Fruit fly (Drosophila melanogaster) whole organism, embryonic: Measurements from ENCODE around the gene be.

Experiments
- Adf1 ChIP-seq: fragments of 200-800 bp; sonication (Bioruptor generic); IDR thresholded peaks from 2 replicates; pipeline ENCODE4 v1.3.6; 2022; ENCODE audit warnings: missing biosample characterization, missing genetic modification characterization
- Bgb ChIP-seq: fragments of 200-800 bp; sonication (Bioruptor generic); IDR thresholded peaks from 2 replicates; pipeline ENCODE4 v1.3.6; 2022; ENCODE audit warnings: missing biosample characterization, missing genetic modification characterization; ENCODE audit not compliant: partially characterized antibody
- CG13287 ChIP-seq: fragments of 200-800 bp; sonication (Bioruptor generic); IDR thresholded peaks from 2 replicates; pipeline ENCODE4 v1.3.6; 2022; ENCODE audit warnings: missing biosample characterization, missing genetic modification characterization; ENCODE audit not compliant: partially characterized antibody
- CG13624 ChIP-seq: fragments of 200-800 bp; sonication (Bioruptor generic); optimal IDR thresholded peaks from 2 replicates; lab custom pipeline; 2016; ENCODE audit warnings: missing biosample characterization, missing genetic modification characterization
- CG14667 ChIP-seq: fragments of 200-800 bp; sonication (Bioruptor generic); IDR thresholded peaks from 2 replicates; pipeline ENCODE4 v1.3.6; 2022; ENCODE audit warnings: missing biosample characterization, missing genetic modification characterization
- CG1529 ChIP-seq: fragments of 200-800 bp; sonication (Bioruptor generic); optimal IDR thresholded peaks from 3 replicates; lab custom pipeline; 2018; ENCODE audit warnings: missing biosample characterization, missing genetic modification characterization
- CG15479 ChIP-seq: fragments of 200-800 bp; sonication (Bioruptor generic); optimal IDR thresholded peaks from 3 replicates; lab custom pipeline; 2019; ENCODE audit warnings: missing biosample characterization, mild to moderate bottlenecking, missing genetic modification characterization, moderate library complexity
- CG15696 ChIP-seq: fragments of 200-800 bp; sonication (Bioruptor generic); optimal IDR thresholded peaks from 2 replicates; lab custom pipeline; 2019; ENCODE audit warnings: missing biosample characterization, mild to moderate bottlenecking, missing genetic modification characterization, moderate library complexity
- CG3407 ChIP-seq: fragments of 200-800 bp; sonication (Bioruptor generic); optimal IDR thresholded peaks from 2 replicates; lab custom pipeline; 2018; ENCODE audit warnings: missing biosample characterization, mild to moderate bottlenecking, missing genetic modification characterization
- CG4360 ChIP-seq: fragments of 200-800 bp; sonication (Bioruptor generic); IDR thresholded peaks from 2 replicates; pipeline ENCODE4 v1.3.6; 2022; ENCODE audit warnings: missing biosample characterization, missing genetic modification characterization
- CG4730 ChIP-seq: fragments of 200-800 bp; sonication (Bioruptor generic); IDR thresholded peaks from 2 replicates; pipeline ENCODE4 v1.3.6; 2022; ENCODE audit warnings: missing biosample characterization, missing genetic modification characterization
- CG5180 ChIP-seq: fragments of 200-800 bp; sonication (Bioruptor generic); optimal IDR thresholded peaks from 3 replicates; lab custom pipeline; 2017; ENCODE audit warnings: missing biosample characterization, missing genetic modification characterization, mild to moderate bottlenecking, moderate library complexity, missing genetic modification reagents
- CG5245 ChIP-seq: fragments of 200-800 bp; sonication (Bioruptor generic); optimal IDR thresholded peaks from 3 replicates; lab custom pipeline; 2016; ENCODE audit warnings: missing biosample characterization, missing genetic modification characterization
- CG6813 ChIP-seq: fragments of 200-800 bp; sonication (Bioruptor generic); optimal IDR thresholded peaks from 2 replicates; lab custom pipeline; 2017; ENCODE audit warnings: missing biosample characterization, missing genetic modification characterization, mild to moderate bottlenecking, moderate library complexity, missing genetic modification reagents
- CG7271 ChIP-seq: fragments of 200-800 bp; sonication (Bioruptor generic); optimal IDR thresholded peaks from 2 replicates; lab custom pipeline; 2018; ENCODE audit warnings: missing biosample characterization, mild to moderate bottlenecking, missing genetic modification characterization, moderate library complexity
- CG7357 ChIP-seq: fragments of 200-800 bp; sonication (Bioruptor generic); IDR thresholded peaks from 3 replicates; pipeline ENCODE4 v1.3.6; 2022; ENCODE audit warnings: missing biosample characterization, missing genetic modification characterization
- CG7745 ChIP-seq: fragments of 200-800 bp; sonication (Bioruptor generic); optimal IDR thresholded peaks from 2 replicates; lab custom pipeline; 2018; ENCODE audit warnings: missing biosample characterization, mild to moderate bottlenecking, missing genetic modification characterization, moderate library complexity
- CG9437 ChIP-seq: fragments of 200-800 bp; sonication (Bioruptor generic); optimal IDR thresholded peaks from 2 replicates; lab custom pipeline; 2018; ENCODE audit warnings: missing biosample characterization, mild to moderate bottlenecking, missing genetic modification characterization
- Camta ChIP-seq: fragments of 200-800 bp; sonication (Bioruptor generic); optimal IDR thresholded peaks from 2 replicates; lab custom pipeline; 2016; ENCODE audit warnings: missing biosample characterization, missing genetic modification characterization
- D19A ChIP-seq: fragments of 200-800 bp; optimal IDR thresholded peaks from 3 replicates; lab custom pipeline; 2019; ENCODE audit warnings: missing biosample characterization, mild to moderate bottlenecking, missing genetic modification characterization, moderate library complexity
- Dad ChIP-seq: fragments of 200-800 bp; sonication (Bioruptor generic); optimal IDR thresholded peaks from 3 replicates; lab custom pipeline; 2016; ENCODE audit warnings: missing biosample characterization, missing genetic modification characterization
- Dll ChIP-seq: fragments of 200-800 bp; sonication (Bioruptor generic); IDR thresholded peaks from 4 replicates; pipeline ENCODE4 v1.3.6; 2022; ENCODE audit warnings: missing biosample characterization, missing genetic modification characterization; ENCODE audit not compliant: partially characterized antibody
- Gug ChIP-seq: fragments of 200-800 bp; sonication (Bioruptor generic); IDR thresholded peaks from 4 replicates; pipeline ENCODE4 v1.3.6; 2022; ENCODE audit warnings: missing biosample characterization, missing genetic modification characterization
- HLH54F ChIP-seq: fragments of 200-800 bp; sonication (Bioruptor generic); optimal IDR thresholded peaks from 3 replicates; lab custom pipeline; 2016; ENCODE audit warnings: missing biosample characterization, missing genetic modification characterization
- HmgD ChIP-seq: fragments of 200-800 bp; sonication (Bioruptor generic); optimal IDR thresholded peaks from 3 replicates; lab custom pipeline; 2016; ENCODE audit warnings: missing biosample characterization, missing genetic modification characterization
- Hr3 ChIP-seq: fragments of 200-800 bp; sonication (Bioruptor generic); optimal IDR thresholded peaks from 3 replicates; lab custom pipeline; 2016; ENCODE audit warnings: missing biosample characterization, missing genetic modification characterization
- Hsf ChIP-seq: fragments of 200-800 bp; sonication (Bioruptor generic); optimal IDR thresholded peaks from 3 replicates; lab custom pipeline; 2016; ENCODE audit warnings: missing biosample characterization, missing genetic modification characterization
- Jarid2 ChIP-seq: fragments of 200-800 bp; sonication (Bioruptor generic); optimal IDR thresholded peaks from 3 replicates; lab custom pipeline; 2017; ENCODE audit warnings: mild to moderate bottlenecking, missing biosample characterization, missing genetic modification reagents, missing genetic modification characterization
- amos ChIP-seq: fragments of 200-800 bp; sonication (Bioruptor generic); IDR thresholded peaks from 2 replicates; pipeline ENCODE4 v1.3.6; 2022; ENCODE audit warnings: missing biosample characterization, missing genetic modification characterization; ENCODE audit not compliant: partially characterized antibody
- ato ChIP-seq: fragments of 200-800 bp; sonication (Bioruptor generic); IDR thresholded peaks from 2 replicates; pipeline ENCODE4 v1.3.6; 2022; ENCODE audit warnings: missing biosample characterization, missing genetic modification characterization; ENCODE audit not compliant: partially characterized antibody
- cato ChIP-seq: fragments of 200-800 bp; sonication (Bioruptor generic); optimal IDR thresholded peaks from 2 replicates; lab custom pipeline; 2016; ENCODE audit warnings: missing biosample characterization, missing genetic modification characterization, borderline replicate concordance
- chinmo ChIP-seq: fragments of 200-800 bp; sonication (Bioruptor generic); IDR thresholded peaks from 4 replicates; pipeline ENCODE4 v1.3.6; 2022; ENCODE audit warnings: missing biosample characterization, missing genetic modification characterization; ENCODE audit not compliant: partially characterized antibody
- chm ChIP-seq: fragments of 200-800 bp; sonication (Bioruptor generic); IDR thresholded peaks from 2 replicates; pipeline ENCODE4 v1.3.6; 2022; ENCODE audit warnings: missing biosample characterization, missing genetic modification characterization
- crol ChIP-seq: fragments of 200-800 bp; sonication (Bioruptor generic); IDR thresholded peaks from 2 replicates; pipeline ENCODE4 v1.3.6; 2022; ENCODE audit warnings: missing biosample characterization, missing genetic modification characterization
- crp ChIP-seq, 2 experiments: fragments of 200-800 bp; sonication (Bioruptor generic); optimal IDR thresholded peaks; 2 replicates in 1 of 2; 3 replicates in 1 of 2; lab custom pipeline; 2017; ENCODE audit warnings: missing biosample characterization in 2 of 2, missing genetic modification characterization in 2 of 2, mild to moderate bottlenecking in 1 of 2, moderate library complexity in 1 of 2
- gcm ChIP-seq: fragments of 200-800 bp; sonication (Bioruptor generic); optimal IDR thresholded peaks from 2 replicates; lab custom pipeline; 2019; ENCODE audit warnings: missing biosample characterization, mild to moderate bottlenecking, missing genetic modification characterization, moderate library complexity
- ind ChIP-seq: fragments of 200-800 bp; sonication (Bioruptor generic); optimal IDR thresholded peaks from 3 replicates; lab custom pipeline; 2016; ENCODE audit warnings: missing biosample characterization, missing genetic modification characterization
- jumu ChIP-seq: fragments of 200-800 bp; sonication (Bioruptor generic); optimal IDR thresholded peaks from 3 replicates; lab custom pipeline; 2016; ENCODE audit warnings: missing biosample characterization, missing genetic modification characterization
- lmd ChIP-seq: fragments of 200-800 bp; sonication (Bioruptor generic); IDR thresholded peaks from 2 replicates; pipeline ENCODE4 v1.3.6; 2022; ENCODE audit warnings: missing biosample characterization, missing genetic modification characterization
- nmo ChIP-seq: fragments of 200-800 bp; sonication (Bioruptor generic); optimal IDR thresholded peaks from 2 replicates; lab custom pipeline; 2018; ENCODE audit warnings: missing biosample characterization, mild to moderate bottlenecking, missing genetic modification characterization, moderate library complexity
- otp ChIP-seq: fragments of 200-800 bp; sonication (Bioruptor generic); IDR thresholded peaks from 3 replicates; pipeline ENCODE4, ENCODE4 v1.3.6; 2022; ENCODE audit warnings: missing biosample characterization, missing genetic modification characterization
- pho ChIP-seq: fragments of 200-800 bp; sonication (Bioruptor generic); optimal IDR thresholded peaks from 2 replicates; lab custom pipeline; 2016; ENCODE audit warnings: missing biosample characterization, missing genetic modification characterization
- phol ChIP-seq: fragments of 200-800 bp; sonication (Bioruptor generic); optimal IDR thresholded peaks from 3 replicates; lab custom pipeline; 2018; ENCODE audit warnings: missing biosample characterization, mild to moderate bottlenecking, missing genetic modification characterization, moderate library complexity
- slbo ChIP-seq: fragments of 200-800 bp; sonication (Bioruptor generic); IDR thresholded peaks from 2 replicates; pipeline ENCODE4 v1.3.6; 2022; ENCODE audit warnings: missing biosample characterization, missing genetic modification characterization
- sob ChIP-seq: fragments of 200-800 bp; sonication (Bioruptor generic); IDR thresholded peaks from 2 replicates; pipeline ENCODE4 v1.3.6; 2022; ENCODE audit warnings: missing biosample characterization, missing genetic modification characterization
- tll ChIP-seq, 2 experiments: fragments of 200-800 bp in 1 of 2; fragments of >200 bp in 1 of 2; sonication (Bioruptor generic) in 1 of 2; optimal IDR thresholded peaks; 2 replicates each; lab custom pipeline; 2017 to 2019; ENCODE audit warnings: missing biosample characterization in 2 of 2, missing genetic modification characterization in 2 of 2, mild to moderate bottlenecking in 1 of 2, moderate library complexity in 1 of 2
- ttk ChIP-seq: fragments of 200-800 bp; sonication (Bioruptor generic); IDR thresholded peaks from 2 replicates; pipeline ENCODE4 v2.1.2; 2022; ENCODE audit warnings: missing biosample characterization, missing genetic modification characterization
- zen2 ChIP-seq: fragments of 200-800 bp; sonication (Bioruptor generic); IDR thresholded peaks from 3 replicates; pipeline ENCODE4 v1.3.6; 2022; ENCODE audit warnings: missing biosample characterization, missing genetic modification characterization; ENCODE audit not compliant: partially characterized antibody

be gene

dm6 chrX:15023826-15024545, at the start of gene be (continued):
- TF ChIP-seq HLH54F (GFP tag; lab: Kevin White, UChicago): no peak
- peak; percentile 23; the same call in 1 of the 3 replicates for TF ChIP-seq CG7357 (GFP tag; lab: Robert Waterston, UW)
- TF ChIP-seq pho (GFP tag; lab: Kevin White, UChicago): no peak
- no peak for TF ChIP-seq CG13624
- TF ChIP-seq Hr3: peak; percentile 77
- TF ChIP-seq Dll (GFP tag; lab: Robert Waterston, UW): no peak
- TF ChIP-seq CG7745 (tag; lab: Kevin White, UChicago): no peak
- TF ChIP-seq Jarid2 (GFP tag; lab: Kevin White, UChicago): peak; percentile 81
- TF ChIP-seq nmo (GFP tag; lab: Kevin White, UChicago): peak; percentile 90
- TF ChIP-seq tll (GFP tag; optimal IDR thresholded peaks at IDR 0.05; lab: Kevin White, UChicago): no peak
- TF ChIP-seq CG4360: no peak
- no peak for TF ChIP-seq zen2 (GFP tag; lab: Robert Waterston, UW)
- TF ChIP-seq CG1529 (GFP tag; lab: Kevin White, UChicago): no peak
- TF ChIP-seq Camta: no peak
- TF ChIP-seq chm (GFP tag; lab: Robert Waterston, UW): peak; percentile 78
- TF ChIP-seq phol (tag; lab: Kevin White, UChicago): peak; percentile 82
- TF ChIP-seq CG5245 (GFP tag; lab: Kevin White, UChicago): no peak
- TF ChIP-seq CG7271: no peak
- peak; percentile 10 for TF ChIP-seq CG3407 (GFP tag; lab: Kevin White, UChicago)
- TF ChIP-seq CG4730: no peak
- peak; percentile 10; the same call in 1 of the 2 replicates for TF ChIP-seq CG13287
- no peak; the same call in 3 of the 4 replicates for TF ChIP-seq Gug (GFP tag; lab: Robert Waterston, UW)
- no peak for TF ChIP-seq Dad (GFP tag; lab: Kevin White, UChicago)
- TF ChIP-seq ato (GFP tag; lab: Robert Waterston, UW): no peak
- peak; percentile 69; the same call in 1 of the 4 replicates for TF ChIP-seq chinmo (GFP tag; lab: Robert Waterston, UW)
- peak; percentile 37; the same call in 1 of the 2 replicates for TF ChIP-seq sob
- TF ChIP-seq otp (GFP tag; lab: Robert Waterston, UW): 0 out of 3 replicates have a peak, but pooled peaks have one; percentile 29
- TF ChIP-seq jumu: no peak
- no peak; the same call in 1 of the 2 replicates for TF ChIP-seq ttk (GFP tag; lab: Robert Waterston, UW)
- peak; percentile 55 for TF ChIP-seq gcm (GFP tag; lab: Kevin White, UChicago)
- peak; percentile 75 for TF ChIP-seq lmd
- peak; percentile 74 for TF ChIP-seq slbo (GFP tag; lab: Robert Waterston, UW)
- TF ChIP-seq amos: no peak
- peak; percentile 18 for TF ChIP-seq cato (GFP tag; lab: Kevin White, UChicago)
- TF ChIP-seq Adf1 (GFP tag; lab: Robert Waterston, UW): no peak
- TF ChIP-seq CG14667 (GFP tag; lab: Robert Waterston, UW): peak; percentile 57
- no peak for TF ChIP-seq crp (GFP tag; optimal IDR thresholded peaks at IDR 0.05; lab: Kevin White, UChicago)
- no peak for TF ChIP-seq Hsf (GFP tag; lab: Kevin White, UChicago)
- TF ChIP-seq CG9437: peak; percentile 85
- TF ChIP-seq D19A (tag; lab: Kevin White, UChicago): peak; percentile 57
- TF ChIP-seq Bgb (GFP tag; lab: Robert Waterston, UW): peak; percentile 14; the same call in 1 of the 2 replicates
- TF ChIP-seq HmgD (GFP tag; lab: Kevin White, UChicago): no peak
- no peak for TF ChIP-seq crol
- peak; percentile 29 for TF ChIP-seq ind
- no peak for TF ChIP-seq CG15479
- TF ChIP-seq CG15696: peak; percentile 76
- peak; percentile 37 for TF ChIP-seq CG6813 (GFP tag; lab: Kevin White, UChicago)
- TF ChIP-seq CG5180: peak; percentile 52
